Fruit fly (Drosophila melanogaster) whole organism, embryonic: ENCODE measurements around the gene RpL24.

Experiments used
- ATbp ChIP-seq: fragments of 200-800 bp; sonication (Bioruptor generic); optimal IDR thresholded peaks from 2 replicates; lab custom pipeline; 2017; ENCODE audit warnings: missing biosample characterization, mild to moderate bottlenecking, missing genetic modification characterization, missing genetic modification reagents
- C15 ChIP-seq: fragments of 200-800 bp; sonication (Bioruptor generic); IDR thresholded peaks from 3 replicates; pipeline ENCODE4 v1.3.6; 2022; ENCODE audit warnings: missing biosample characterization, missing genetic modification characterization
- CG10321 ChIP-seq: fragments of 200-800 bp; sonication (Bioruptor generic); IDR thresholded peaks from 2 replicates; pipeline ENCODE4 v1.3.6; 2022; ENCODE audit warnings: missing biosample characterization, missing genetic modification characterization
- CG10959 ChIP-seq: fragments of 200-800 bp; sonication (Bioruptor generic); IDR thresholded peaks from 2 replicates; pipeline ENCODE4 v1.3.6; 2022; ENCODE audit warnings: missing biosample characterization, missing genetic modification characterization
- CG11398 ChIP-seq: fragments of 200-800 bp; sonication (Bioruptor generic); optimal IDR thresholded peaks from 2 replicates; lab custom pipeline; 2016; ENCODE audit warnings: missing biosample characterization, missing genetic modification characterization
- CG11560 ChIP-seq: fragments of 200-800 bp; sonication (Bioruptor generic); IDR thresholded peaks from 3 replicates; pipeline ENCODE4 v1.3.6; 2022; ENCODE audit warnings: missing biosample characterization, missing genetic modification characterization
- CG14014 ChIP-seq: fragments of 200-800 bp; sonication (Bioruptor generic); IDR thresholded peaks from 2 replicates; pipeline ENCODE4 v1.3.6; 2022; ENCODE audit warnings: missing biosample characterization, missing genetic modification characterization
- CG14441 ChIP-seq: fragments of 200-800 bp; sonication (Bioruptor generic); IDR thresholded peaks from 2 replicates; pipeline ENCODE4 v1.3.6; 2022; ENCODE audit warnings: missing biosample characterization, missing genetic modification characterization
- CG15514 ChIP-seq: fragments of 200-800 bp; sonication (Bioruptor generic); optimal IDR thresholded peaks from 3 replicates; lab custom pipeline; 2017; ENCODE audit warnings: missing biosample characterization, missing genetic modification characterization, mild to moderate bottlenecking, moderate library complexity, missing genetic modification reagents
- CG17802 ChIP-seq: fragments of 200-800 bp; sonication (Bioruptor generic); optimal IDR thresholded peaks from 2 replicates; lab custom pipeline; 2018; ENCODE audit warnings: missing biosample characterization, mild to moderate bottlenecking, missing genetic modification characterization, moderate library complexity
- CG18619 ChIP-seq: fragments of 200-800 bp; sonication (Bioruptor generic); optimal IDR thresholded peaks from 3 replicates; lab custom pipeline; 2017; ENCODE audit warnings: missing biosample characterization, mild to moderate bottlenecking, missing genetic modification characterization
- CG2120 ChIP-seq: fragments of 200-800 bp; sonication (Bioruptor generic); optimal IDR thresholded peaks from 3 replicates; lab custom pipeline; 2016; ENCODE audit warnings: missing biosample characterization, missing genetic modification characterization
- CG30403 ChIP-seq: fragments of 200-800 bp; sonication (Bioruptor generic); optimal IDR thresholded peaks from 3 replicates; lab custom pipeline; 2016; ENCODE audit warnings: missing biosample characterization, missing genetic modification characterization
- CG32767 ChIP-seq: fragments of 200-800 bp; sonication (Bioruptor generic); IDR thresholded peaks from 2 replicates; pipeline ENCODE4 v1.3.6; 2022; ENCODE audit warnings: missing biosample characterization, missing genetic modification characterization
- CG33213 ChIP-seq: fragments of 200-800 bp; sonication (Bioruptor generic); optimal IDR thresholded peaks from 3 replicates; lab custom pipeline; 2016; ENCODE audit warnings: missing biosample characterization, missing genetic modification characterization
- CG33557 ChIP-seq: fragments of 200-800 bp; sonication (Bioruptor generic); optimal IDR thresholded peaks from 2 replicates; lab custom pipeline; 2019; ENCODE audit warnings: missing biosample characterization, mild to moderate bottlenecking, missing genetic modification characterization, moderate library complexity
- CG34224 ChIP-seq: fragments of 200-800 bp; sonication (Bioruptor generic); IDR thresholded peaks from 3 replicates; pipeline ENCODE4 v1.3.6; 2022; ENCODE audit warnings: missing biosample characterization, missing genetic modification characterization; ENCODE audit not compliant: partially characterized antibody
- CG4404 ChIP-seq: fragments of 200-800 bp; sonication (Bioruptor generic); IDR thresholded peaks from 2 replicates; pipeline ENCODE4 v1.3.6; 2022; ENCODE audit warnings: missing biosample characterization, missing genetic modification characterization
- CG6272 ChIP-seq: fragments of 200-800 bp; sonication (Bioruptor generic); IDR thresholded peaks from 2 replicates; pipeline ENCODE4 v1.3.6; 2022; ENCODE audit warnings: missing biosample characterization, missing genetic modification characterization
- CG6689 ChIP-seq: fragments of 200-800 bp; sonication (Bioruptor generic); IDR thresholded peaks from 2 replicates; pipeline ENCODE4 v1.3.6; 2022; ENCODE audit warnings: missing biosample characterization, missing genetic modification characterization
- CG6791 ChIP-seq: fragments of 200-800 bp; sonication (Bioruptor generic); IDR thresholded peaks from 3 replicates; pipeline ENCODE4 v1.3.6; 2022; ENCODE audit warnings: missing biosample characterization, missing genetic modification characterization; ENCODE audit not compliant: partially characterized antibody
- CG6854 ChIP-seq: fragments of 200-800 bp; sonication (Bioruptor generic); optimal IDR thresholded peaks from 3 replicates; lab custom pipeline; 2017; ENCODE audit warnings: missing biosample characterization, mild to moderate bottlenecking, missing genetic modification characterization
- CG8924 ChIP-seq: fragments of 200-800 bp; optimal IDR thresholded peaks from 3 replicates; lab custom pipeline; 2019; ENCODE audit warnings: missing biosample characterization, mild to moderate bottlenecking, missing genetic modification characterization, moderate library complexity
- D19B ChIP-seq: fragments of 200-800 bp; sonication (Bioruptor generic); optimal IDR thresholded peaks from 2 replicates; lab custom pipeline; 2017; ENCODE audit warnings: missing biosample characterization, mild to moderate bottlenecking, missing genetic modification characterization
- Dfd ChIP-seq, 2 experiments: fragments of >200 bp; optimal IDR thresholded peaks; 2 replicates each; lab custom pipeline; 2017; ENCODE audit warnings: missing biosample characterization in 2 of 2, missing genetic modification characterization in 2 of 2
- Dip3 ChIP-seq: fragments of 200-800 bp; sonication (Bioruptor generic); optimal IDR thresholded peaks from 3 replicates; lab custom pipeline; 2016; ENCODE audit warnings: missing biosample characterization, missing genetic modification characterization
- Ets65A ChIP-seq: fragments of 200-800 bp; sonication (Bioruptor generic); peaks from one replicate; lab custom pipeline; 2016; ENCODE audit warnings: missing biosample characterization, missing genetic modification characterization
- H2.0 ChIP-seq: fragments of 200-800 bp; sonication (Bioruptor generic); IDR thresholded peaks from 2 replicates; pipeline ENCODE4 v1.3.6; 2022; ENCODE audit warnings: missing biosample characterization, missing genetic modification characterization
- HLHmδ ChIP-seq: fragments of 200-800 bp; sonication (Bioruptor generic); optimal IDR thresholded peaks from 2 replicates; lab custom pipeline; 2018; ENCODE audit warnings: missing biosample characterization, mild to moderate bottlenecking, missing genetic modification characterization, moderate library complexity
- Hr78 ChIP-seq, 2 experiments: fragments of 200-800 bp in 1 of 2; fragments of >200 bp in 1 of 2; sonication (Bioruptor generic) in 1 of 2; optimal IDR thresholded peaks; 2 replicates each; lab custom pipeline; 2017 to 2019; ENCODE audit warnings: missing biosample characterization in 2 of 2, missing genetic modification characterization in 2 of 2, mild to moderate bottlenecking in 1 of 2, moderate library complexity in 1 of 2
- Nf-YB ChIP-seq: fragments of 200-800 bp; sonication (Bioruptor generic); optimal IDR thresholded peaks from 3 replicates; lab custom pipeline; 2019; ENCODE audit warnings: missing biosample characterization, mild to moderate bottlenecking, missing genetic modification characterization, moderate library complexity
- Ptx1 ChIP-seq: fragments of 200-800 bp; sonication (Bioruptor generic); IDR thresholded peaks from 2 replicates; pipeline ENCODE4 v1.3.6; 2022; ENCODE audit warnings: missing biosample characterization, missing genetic modification characterization
- Scr ChIP-seq: fragments of 200-800 bp; sonication (Bioruptor generic); IDR thresholded peaks from 2 replicates; pipeline ENCODE4 v1.3.6; 2022; ENCODE audit warnings: missing biosample characterization, missing genetic modification characterization; ENCODE audit not compliant: partially characterized antibody
- Sox102F ChIP-seq: fragments of 200-800 bp; sonication (Bioruptor generic); optimal IDR thresholded peaks from 2 replicates; lab custom pipeline; 2018; ENCODE audit warnings: missing biosample characterization, mild to moderate bottlenecking, missing genetic modification characterization, moderate library complexity
- Usf ChIP-seq: fragments of 200-800 bp; sonication (Bioruptor generic); optimal IDR thresholded peaks from 2 replicates; lab custom pipeline; 2017; ENCODE audit warnings: missing genotype, missing biosample characterization, missing genetic modification characterization
- bsh ChIP-seq, 2 experiments: fragments of 200-800 bp; sonication (Bioruptor generic); optimal IDR thresholded peaks; 2 replicates each; lab custom pipeline; 2017 to 2018; ENCODE audit warnings: mild to moderate bottlenecking in 2 of 2, missing biosample characterization in 2 of 2, missing genetic modification characterization in 2 of 2, moderate library complexity in 1 of 2
- crp ChIP-seq, 2 experiments: fragments of 200-800 bp; sonication (Bioruptor generic); optimal IDR thresholded peaks; 2 replicates in 1 of 2; 3 replicates in 1 of 2; lab custom pipeline; 2017; ENCODE audit warnings: missing biosample characterization in 2 of 2, missing genetic modification characterization in 2 of 2, mild to moderate bottlenecking in 1 of 2, moderate library complexity in 1 of 2
- dpn ChIP-seq, 2 experiments: fragments of 200-800 bp; sonication (Bioruptor generic); optimal IDR thresholded peaks; 3 replicates each; lab custom pipeline; 2016; ENCODE audit warnings: missing biosample characterization in 2 of 2, missing genetic modification characterization in 2 of 2
- en ChIP-seq: fragments of 200-800 bp; sonication (Bioruptor generic); optimal IDR thresholded peaks from 2 replicates; lab custom pipeline; 2016; ENCODE audit warnings: missing biosample characterization, missing genetic modification characterization
- hb ChIP-seq: fragments of 200-800 bp; sonication (Bioruptor generic); IDR thresholded peaks from 3 replicates; pipeline ENCODE4 v1.3.6; 2022; ENCODE audit warnings: missing biosample characterization, missing genetic modification characterization; ENCODE audit not compliant: partially characterized antibody
- lmd ChIP-seq: fragments of 200-800 bp; sonication (Bioruptor generic); IDR thresholded peaks from 2 replicates; pipeline ENCODE4 v1.3.6; 2022; ENCODE audit warnings: missing biosample characterization, missing genetic modification characterization
- nau ChIP-seq: fragments of 200-800 bp; sonication (Bioruptor generic); optimal IDR thresholded peaks from 3 replicates; lab custom pipeline; 2017; ENCODE audit warnings: missing biosample characterization, mild to moderate bottlenecking, missing genetic modification characterization, missing genetic modification reagents
- nerfin-2 ChIP-seq: fragments of 200-800 bp; sonication (Bioruptor generic); IDR thresholded peaks from 2 replicates; pipeline ENCODE4 v1.3.6; 2022; ENCODE audit warnings: missing biosample characterization, missing genetic modification characterization; ENCODE audit not compliant: partially characterized antibody
- rib ChIP-seq: fragments of 200-800 bp; sonication (Bioruptor generic); IDR thresholded peaks from 2 replicates; pipeline ENCODE4 v1.3.6; 2022; ENCODE audit warnings: missing biosample characterization, missing genetic modification characterization
- scrt ChIP-seq: fragments of 200-800 bp; sonication (Bioruptor generic); optimal IDR thresholded peaks from 2 replicates; lab custom pipeline; 2018; ENCODE audit warnings: missing biosample characterization, mild to moderate bottlenecking, missing genetic modification characterization, moderate library complexity
- sr ChIP-seq: fragments of 200-800 bp; sonication (Bioruptor generic); IDR thresholded peaks from 3 replicates; pipeline ENCODE4 v1.3.6; 2022; ENCODE audit warnings: missing biosample characterization, missing genetic modification characterization
- wor ChIP-seq: fragments of 200-800 bp; sonication (Bioruptor generic); IDR thresholded peaks from 2 replicates; pipeline ENCODE4 v1.3.6; 2022; ENCODE audit warnings: missing biosample characterization, missing genetic modification characterization
- z ChIP-seq: fragments of 200-800 bp; sonication (Bioruptor generic); IDR thresholded peaks from 3 replicates; pipeline ENCODE4 v1.3.6; 2022; ENCODE audit warnings: missing biosample characterization, missing genetic modification characterization

Gene RpL24

DNA sequence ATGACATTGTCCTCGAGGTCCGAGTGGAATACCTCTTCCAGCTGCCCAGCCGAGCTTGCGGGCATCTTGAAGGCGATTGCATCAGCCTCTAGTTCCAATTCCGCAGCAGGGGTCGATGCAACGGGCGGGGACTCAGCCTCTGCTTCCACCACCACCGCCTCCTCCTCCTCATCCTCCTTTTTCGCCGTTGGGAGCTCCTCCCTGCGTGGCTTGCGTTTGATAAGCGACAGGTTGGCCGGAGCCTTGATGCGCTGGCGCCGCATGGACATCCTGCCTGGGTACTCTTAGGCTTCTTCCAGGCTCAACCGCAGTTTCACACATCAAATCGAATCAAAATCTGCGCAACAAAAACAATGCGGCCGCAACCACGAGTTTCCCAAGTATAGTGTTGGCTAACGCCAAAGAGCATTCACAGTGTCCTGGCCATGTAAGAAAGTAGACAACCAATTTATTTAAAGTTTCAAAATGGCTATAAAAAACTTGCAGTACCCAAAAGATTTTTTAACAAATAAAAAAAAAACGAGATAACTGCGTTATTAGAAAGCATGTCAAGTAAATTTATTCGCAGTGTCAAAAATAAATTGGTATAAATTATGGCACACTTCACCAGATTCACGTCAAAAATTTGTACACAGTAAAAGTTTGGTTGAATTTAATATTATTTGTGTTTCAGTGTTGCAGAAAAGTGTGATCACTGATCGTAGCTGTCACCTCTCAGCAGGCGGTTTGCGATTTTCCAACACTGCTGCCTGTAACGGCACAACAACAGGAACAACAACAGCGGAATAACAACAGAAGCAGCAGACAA lies 21.3 kb downstream of the RpL24 start, which contains the start of the genes Bdp1 and CG6565 (continued):
- TF ChIP-seq CG34224 (GFP tag; lab: Robert Waterston, UW), result no peak
- peak; percentile 89 for TF ChIP-seq CG15514
- TF ChIP-seq CG33213, result peak; percentile 98
- peak; percentile 86 for TF ChIP-seq scrt (GFP tag; lab: Kevin White, UChicago)
- TF ChIP-seq CG33557 (GFP tag; lab: Kevin White, UChicago), result peak; percentile 96
- peak; percentile 99 for TF ChIP-seq CG30403 (GFP tag; lab: Kevin White, UChicago)
- peak; percentile 98 for TF ChIP-seq CG6689 (GFP tag; lab: Robert Waterston, UW)
- TF ChIP-seq CG11560 (tag; lab: Robert Waterston, UW), result peak; percentile 91
- TF ChIP-seq CG4404, result peak; percentile 98
- peak; percentile 97 for TF ChIP-seq Usf
- TF ChIP-seq CG6854 (GFP tag; lab: Kevin White, UChicago), result peak; percentile 88
- TF ChIP-seq H2.0 (GFP tag; lab: Robert Waterston, UW), result peak; percentile 93
- peak; percentile 97 for TF ChIP-seq CG6272 (GFP tag; lab: Robert Waterston, UW)
- TF ChIP-seq rib, result peak; percentile 96
- peak; percentile 99 for TF ChIP-seq CG2120 (GFP tag; lab: Kevin White, UChicago)
- peak; percentile 100 for TF ChIP-seq Ets65A
- TF ChIP-seq hb (GFP tag; lab: Robert Waterston, UW), result no peak
- peak; percentile 98 for TF ChIP-seq Ptx1 (GFP tag; lab: Robert Waterston, UW)
- TF ChIP-seq CG17802 (tag; lab: Kevin White, UChicago), result peak; percentile 87
- peak; percentile 95 for TF ChIP-seq CG8924
- TF ChIP-seq Nf-YB (GFP tag; lab: Kevin White, UChicago), result peak; percentile 82
- TF ChIP-seq CG14014, result peak; percentile 95
- peak; percentile 48; the same call in 1 of the 2 replicates for TF ChIP-seq Scr (GFP tag; lab: Robert Waterston, UW)
- no peak for TF ChIP-seq Dfd (GFP tag; optimal IDR thresholded peaks at IDR 0.05; lab: Kevin White, UChicago)
- peak; percentile 88 for TF ChIP-seq CG32767
- TF ChIP-seq en (GFP tag; lab: Kevin White, UChicago), result peak; percentile 94
- no peak for TF ChIP-seq Hr78 (GFP tag; optimal IDR thresholded peaks at IDR 0.05; lab: Kevin White, UChicago)
- peak; percentile 90 for TF ChIP-seq CG10959 (GFP tag; lab: Robert Waterston, UW)
- peak; percentile 95 for TF ChIP-seq CG14441 (GFP tag; lab: Robert Waterston, UW)
- peak; percentile 98 to 99 for TF ChIP-seq dpn (GFP tag; optimal IDR thresholded peaks at IDR 0.05; lab: Kevin White, UChicago)
- TF ChIP-seq nerfin-2, result no peak
- TF ChIP-seq wor (GFP tag; lab: Robert Waterston, UW), result peak; percentile 96
- TF ChIP-seq ATbp (GFP tag; lab: Kevin White, UChicago), result peak; percentile 91
- peak; percentile 86 for TF ChIP-seq C15
- peak; percentile 96 for TF ChIP-seq CG11398 (GFP tag; lab: Kevin White, UChicago)
- TF ChIP-seq HLHmδ, result no peak
- TF ChIP-seq nau, result no peak
- peak; percentile 97 for TF ChIP-seq CG18619 (GFP tag; lab: Kevin White, UChicago)
- 0 out of 3 replicates have a peak, but pooled peaks have one; percentile 34 for TF ChIP-seq z
- peak; percentile 99 for TF ChIP-seq Dip3 (GFP tag; lab: Kevin White, UChicago)
- peak; percentile 58; the same call in 1 of the 2 replicates for TF ChIP-seq CG10321 (GFP tag; lab: Robert Waterston, UW)
- no peak for TF ChIP-seq CG6791 (GFP tag; lab: Robert Waterston, UW)
- TF ChIP-seq sr (GFP tag; lab: Robert Waterston, UW), result peak; percentile 67; the same call in 1 of the 3 replicates
- peak; percentile 98 for TF ChIP-seq Sox102F (GFP tag; lab: Kevin White, UChicago)
- TF ChIP-seq bsh (GFP tag; optimal IDR thresholded peaks at IDR 0.05; lab: Kevin White, UChicago), result peak; percentile 83 to 95
- peak; percentile 98 for TF ChIP-seq lmd (GFP tag; lab: Robert Waterston, UW)
- peak; percentile 92 for TF ChIP-seq D19B (GFP tag; lab: Kevin White, UChicago)
- peak; percentile 8 to 76 for TF ChIP-seq crp (GFP tag; optimal IDR thresholded peaks at IDR 0.05; lab: Kevin White, UChicago)
